Fruit fly (Drosophila melanogaster) whole organism, embryonic: ENCODE measurements around the gene alphaSnap.
A peak's percentile ranks its signal among the peaks of the same experiment; 100 is the strongest.

ENCODE experiments used
- Adf1 ChIP-seq: fragments of 200-800 bp; sonication (Bioruptor generic); IDR thresholded peaks from 2 replicates; pipeline ENCODE4 v1.3.6; 2022; ENCODE audit warnings: missing biosample characterization, missing genetic modification characterization
- Awh ChIP-seq: fragments of 200-800 bp; sonication (Bioruptor generic); IDR thresholded peaks from 2 replicates; pipeline ENCODE4, ENCODE4 v1.3.6; 2022; ENCODE audit warnings: missing biosample characterization, missing genetic modification characterization
- Blimp-1 ChIP-seq: fragments of 200-800 bp; sonication (Bioruptor generic); optimal IDR thresholded peaks from 3 replicates; lab custom pipeline; 2018; ENCODE audit warnings: missing biosample characterization, missing genetic modification characterization, mild to moderate bottlenecking, moderate library complexity, missing genetic modification reagents
- CG10431 ChIP-seq: fragments of 200-800 bp; sonication (Bioruptor generic); optimal IDR thresholded peaks from 3 replicates; lab custom pipeline; 2018; ENCODE audit warnings: missing biosample characterization, mild to moderate bottlenecking, missing genetic modification characterization
- CG11247 ChIP-seq: fragments of 200-800 bp; sonication (Bioruptor generic); IDR thresholded peaks from 2 replicates; pipeline ENCODE4 v1.3.6; 2022; ENCODE audit warnings: missing biosample characterization, missing genetic modification characterization
- CG12391 ChIP-seq: fragments of 200-800 bp; sonication (Bioruptor generic); optimal IDR thresholded peaks from 3 replicates; lab custom pipeline; 2018; ENCODE audit warnings: missing biosample characterization, mild to moderate bottlenecking, missing genetic modification characterization, moderate library complexity
- CG14050 ChIP-seq: fragments of 200-800 bp; sonication (Bioruptor generic); IDR thresholded peaks from 3 replicates; pipeline ENCODE4 v1.3.6; 2022; ENCODE audit warnings: missing biosample characterization, missing genetic modification characterization
- CG1603 ChIP-seq: fragments of 200-800 bp; sonication (Bioruptor generic); optimal IDR thresholded peaks from 2 replicates; lab custom pipeline; 2019; ENCODE audit warnings: missing biosample characterization, mild to moderate bottlenecking, missing genetic modification characterization, moderate library complexity
- CG17912 ChIP-seq: fragments of 200-800 bp; sonication (Bioruptor generic); optimal IDR thresholded peaks from 2 replicates; lab custom pipeline; 2018; ENCODE audit warnings: missing biosample characterization, mild to moderate bottlenecking, missing genetic modification characterization
- CG18599 ChIP-seq: fragments of 200-800 bp; sonication (Bioruptor generic); optimal IDR thresholded peaks from 3 replicates; lab custom pipeline; 2017; ENCODE audit warnings: missing biosample characterization, missing genetic modification characterization, mild to moderate bottlenecking, moderate library complexity, missing genetic modification reagents
- CG2875 ChIP-seq: fragments of 200-800 bp; sonication (Bioruptor generic); optimal IDR thresholded peaks from 2 replicates; lab custom pipeline; 2017; ENCODE audit warnings: missing biosample characterization, mild to moderate bottlenecking, missing genetic modification characterization, missing genetic modification reagents
- CG3065 ChIP-seq: fragments of 200-800 bp; sonication (Bioruptor generic); optimal IDR thresholded peaks from 2 replicates; lab custom pipeline; 2016; ENCODE audit warnings: missing biosample characterization, missing genetic modification characterization
- CG31365 ChIP-seq: fragments of 200-800 bp; sonication (Bioruptor generic); optimal IDR thresholded peaks from 2 replicates; lab custom pipeline; 2018; ENCODE audit warnings: missing biosample characterization, mild to moderate bottlenecking, missing genetic modification characterization
- CG31441 ChIP-seq: fragments of 200-800 bp; sonication (Bioruptor generic); IDR thresholded peaks from 2 replicates; pipeline ENCODE4 v1.3.6; 2022; ENCODE audit warnings: missing biosample characterization, missing genetic modification characterization
- CG3847 ChIP-seq: fragments of 200-800 bp; sonication (Bioruptor generic); IDR thresholded peaks from 2 replicates; pipeline ENCODE4 v1.3.6; 2022; ENCODE audit warnings: missing biosample characterization, missing genetic modification characterization
- CG5953 ChIP-seq: fragments of 200-800 bp; sonication (Bioruptor generic); IDR thresholded peaks from 2 replicates; pipeline ENCODE4 v1.3.6; 2022; ENCODE audit warnings: missing biosample characterization, missing genetic modification characterization
- CG7745 ChIP-seq: fragments of 200-800 bp; sonication (Bioruptor generic); optimal IDR thresholded peaks from 2 replicates; lab custom pipeline; 2018; ENCODE audit warnings: missing biosample characterization, mild to moderate bottlenecking, missing genetic modification characterization, moderate library complexity
- CG9817 ChIP-seq: fragments of 200-800 bp; sonication (Bioruptor generic); optimal IDR thresholded peaks from 2 replicates; lab custom pipeline; 2018; ENCODE audit warnings: missing biosample characterization, mild to moderate bottlenecking, missing genetic modification characterization, moderate library complexity
- Fer2 ChIP-seq: fragments of 200-800 bp; sonication (Bioruptor generic); optimal IDR thresholded peaks from 2 replicates; lab custom pipeline; 2018; ENCODE audit warnings: missing biosample characterization, mild to moderate bottlenecking, missing genetic modification characterization, moderate library complexity
- HLH4C ChIP-seq: fragments of 200-800 bp; sonication (Bioruptor generic); IDR thresholded peaks from 3 replicates; pipeline ENCODE4 v1.3.6; 2022; ENCODE audit warnings: missing biosample characterization, missing genetic modification characterization; ENCODE audit not compliant: partially characterized antibody
- HmgZ ChIP-seq: fragments of 200-800 bp; sonication (Bioruptor generic); optimal IDR thresholded peaks from 2 replicates; lab custom pipeline; 2018; ENCODE audit warnings: missing biosample characterization, mild to moderate bottlenecking, missing genetic modification characterization
- Hmr ChIP-seq: fragments of 200-800 bp; sonication (Bioruptor generic); optimal IDR thresholded peaks from 3 replicates; lab custom pipeline; 2017; ENCODE audit warnings: mild to moderate bottlenecking, missing biosample characterization, missing genetic modification reagents, missing genetic modification characterization
- NfI ChIP-seq: fragments of 200-800 bp; sonication (Bioruptor generic); optimal IDR thresholded peaks from 3 replicates; lab custom pipeline; 2018; ENCODE audit warnings: missing biosample characterization, mild to moderate bottlenecking, missing genetic modification characterization, moderate library complexity
- Optix ChIP-seq: fragments of 200-800 bp; sonication (Bioruptor generic); IDR thresholded peaks from 3 replicates; pipeline ENCODE4 v1.3.6; 2022; ENCODE audit warnings: missing biosample characterization, missing genetic modification characterization
- YL-1 ChIP-seq: fragments of 200-800 bp; sonication (Bioruptor generic); optimal IDR thresholded peaks from 3 replicates; lab custom pipeline; 2017; ENCODE audit warnings: missing biosample characterization, mild to moderate bottlenecking, missing genetic modification characterization
- ap ChIP-seq: fragments of 200-800 bp; sonication (Bioruptor generic); IDR thresholded peaks from 2 replicates; pipeline ENCODE4 v1.3.6; 2022; ENCODE audit warnings: missing biosample characterization, missing genetic modification characterization
- bigmax ChIP-seq: fragments of 200-800 bp; sonication (Bioruptor generic); optimal IDR thresholded peaks from 2 replicates; lab custom pipeline; 2018; ENCODE audit warnings: missing biosample characterization, mild to moderate bottlenecking, missing genetic modification characterization
- caup ChIP-seq: fragments of 200-800 bp; sonication (Bioruptor generic); optimal IDR thresholded peaks from 3 replicates; lab custom pipeline; 2017; ENCODE audit warnings: missing biosample characterization, mild to moderate bottlenecking, missing genetic modification characterization, moderate library complexity; ENCODE audit not compliant: severe bottlenecking
- chn ChIP-seq: fragments of 200-800 bp; sonication (Bioruptor generic); optimal IDR thresholded peaks from 2 replicates; lab custom pipeline; 2016; ENCODE audit warnings: missing biosample characterization, missing genetic modification characterization
- corto ChIP-seq: fragments of 200-800 bp; sonication (Bioruptor generic); optimal IDR thresholded peaks from 2 replicates; lab custom pipeline; 2016; ENCODE audit warnings: missing biosample characterization, mild to moderate bottlenecking, missing genetic modification characterization, moderate library complexity
- dati ChIP-seq: fragments of 200-800 bp; sonication (Bioruptor generic); IDR thresholded peaks from 2 replicates; pipeline ENCODE4 v1.3.6; 2022; ENCODE audit warnings: missing biosample characterization, missing genetic modification characterization
- fu2 ChIP-seq: fragments of 200-800 bp; sonication (Bioruptor generic); optimal IDR thresholded peaks from 2 replicates; lab custom pipeline; 2016; ENCODE audit warnings: missing biosample characterization, missing genetic modification characterization
- gem ChIP-seq: fragments of 200-800 bp; sonication (Bioruptor generic); optimal IDR thresholded peaks from 2 replicates; lab custom pipeline; 2019; ENCODE audit warnings: missing biosample characterization, mild to moderate bottlenecking, missing genetic modification characterization, moderate library complexity
- ind ChIP-seq: fragments of 200-800 bp; sonication (Bioruptor generic); optimal IDR thresholded peaks from 3 replicates; lab custom pipeline; 2016; ENCODE audit warnings: missing biosample characterization, missing genetic modification characterization
- kni ChIP-seq: fragments of 200-800 bp; sonication (Bioruptor generic); optimal IDR thresholded peaks from 3 replicates; lab custom pipeline; 2017; ENCODE audit warnings: mild to moderate bottlenecking, missing biosample characterization, missing genetic modification reagents, missing genetic modification characterization
- knrl ChIP-seq: fragments of 200-800 bp; sonication (Bioruptor generic); IDR thresholded peaks from 3 replicates; pipeline ENCODE4 v1.3.6; 2022; ENCODE audit warnings: missing biosample characterization, missing genetic modification characterization; ENCODE audit not compliant: partially characterized antibody
- lmd ChIP-seq: fragments of 200-800 bp; sonication (Bioruptor generic); IDR thresholded peaks from 2 replicates; pipeline ENCODE4 v1.3.6; 2022; ENCODE audit warnings: missing biosample characterization, missing genetic modification characterization
- luna ChIP-seq: fragments of 200-800 bp; sonication (Bioruptor generic); optimal IDR thresholded peaks from 2 replicates; lab custom pipeline; 2016; ENCODE audit warnings: missing biosample characterization, missing genetic modification characterization
- maf-S ChIP-seq: fragments of 200-800 bp; sonication (Bioruptor generic); optimal IDR thresholded peaks from 2 replicates; lab custom pipeline; 2016; ENCODE audit warnings: missing biosample characterization, missing genetic modification characterization
- mam ChIP-seq: fragments of 200-800 bp; sonication (Bioruptor generic); optimal IDR thresholded peaks from 3 replicates; lab custom pipeline; 2016; ENCODE audit warnings: missing biosample characterization, missing genetic modification characterization
- mirr ChIP-seq: fragments of 200-800 bp; sonication (Bioruptor generic); optimal IDR thresholded peaks from 3 replicates; lab custom pipeline; 2018; ENCODE audit warnings: missing biosample characterization, mild to moderate bottlenecking, missing genetic modification characterization
- mld ChIP-seq: fragments of 200-800 bp; sonication (Bioruptor generic); IDR thresholded peaks from 3 replicates; pipeline ENCODE4 v1.3.6; 2022; ENCODE audit warnings: missing biosample characterization, missing genetic modification characterization; ENCODE audit not compliant: partially characterized antibody
- prd ChIP-seq, 3 experiments: fragments of >200 bp in 2 of 3; fragments of 200-800 bp in 1 of 3; sonication (Bioruptor generic) in 1 of 3; optimal IDR thresholded peaks in 2 of 3; IDR thresholded peaks in 1 of 3; 2 replicates in 2 of 3; 3 replicates in 1 of 3; pipeline versions ENCODE4 v1.3.6 to Lab custom; 2017 to 2022; ENCODE audit warnings: missing biosample characterization in 1 of 3, missing genetic modification characterization in 1 of 3
- psq ChIP-seq: fragments of 200-800 bp; sonication (Bioruptor generic); optimal IDR thresholded peaks from 2 replicates; lab custom pipeline; 2017; ENCODE audit warnings: missing biosample characterization, missing genetic modification characterization
- trh ChIP-seq: fragments of 200-800 bp; sonication (Bioruptor generic); optimal IDR thresholded peaks from 2 replicates; lab custom pipeline; 2016; ENCODE audit warnings: missing biosample characterization, missing genetic modification characterization
- unc-4 ChIP-seq: fragments of 200-800 bp; sonication (Bioruptor generic); IDR thresholded peaks from 2 replicates; pipeline ENCODE4 v1.3.6; 2022; ENCODE audit warnings: missing biosample characterization, missing genetic modification characterization; ENCODE audit not compliant: partially characterized antibody
- wdn ChIP-seq: fragments of 200-800 bp; sonication (Bioruptor generic); IDR thresholded peaks from 2 replicates; pipeline ENCODE4 v1.3.6; 2022; ENCODE audit warnings: missing biosample characterization, missing genetic modification characterization

Gene alphaSnap

dm6 chr3L:20347762-20348580 lies 34.5 kb downstream of the alphaSnap start, which contains the start of the genes Rbbp5 and eRF1 (continued):
- no peak for TF ChIP-seq CG2875
- TF ChIP-seq CG31365: no peak
- TF ChIP-seq CG5953 (GFP tag; lab: Robert Waterston, UW): peak; percentile 60; the same call in 1 of the 2 replicates
- peak; percentile 82 for TF ChIP-seq ind (GFP tag; lab: Kevin White, UChicago)
- peak; percentile 63 for TF ChIP-seq ap (GFP tag; lab: Robert Waterston, UW)
- TF ChIP-seq YL-1 (GFP tag; lab: Kevin White, UChicago): peak; percentile 47
- TF ChIP-seq CG17912 (GFP tag; lab: Kevin White, UChicago): no peak
- no peak for TF ChIP-seq CG7745
- TF ChIP-seq CG12391 (tag; lab: Kevin White, UChicago): peak; percentile 93
- peak; percentile 83 for TF ChIP-seq unc-4 (GFP tag; lab: Robert Waterston, UW)
- peak; percentile 91 for TF ChIP-seq mld (GFP tag; lab: Robert Waterston, UW)
- TF ChIP-seq CG3847 (GFP tag; lab: Robert Waterston, UW): peak; percentile 85
- peak; percentile 32 for TF ChIP-seq psq (GFP tag; lab: Kevin White, UChicago)
- peak; percentile 80; the same call in 1 of the 2 replicates for TF ChIP-seq CG31441
- peak; percentile 54; the same call in 2 of the 3 replicates for TF ChIP-seq CG14050
- peak; percentile 66; the same call in 2 of the 3 replicates for TF ChIP-seq Optix (GFP tag; lab: Robert Waterston, UW)
- no peak for TF ChIP-seq CG11247 (GFP tag; lab: Robert Waterston, UW)
- no peak for TF ChIP-seq CG18599
- TF ChIP-seq CG9817 (tag; lab: Kevin White, UChicago): peak; percentile 83
- TF ChIP-seq mam (GFP tag; lab: Kevin White, UChicago): peak; percentile 81
- no peak for TF ChIP-seq dati (GFP tag; lab: Robert Waterston, UW)
- no peak for TF ChIP-seq CG10431 (GFP tag; lab: Kevin White, UChicago)
- TF ChIP-seq CG3065 (GFP tag; lab: Kevin White, UChicago): peak; percentile 20
- TF ChIP-seq lmd (GFP tag; lab: Robert Waterston, UW): peak; percentile 73; the same call in 1 of the 2 replicates
- TF ChIP-seq wdn (GFP tag; lab: Robert Waterston, UW): peak; percentile 66
- peak; percentile 63 for TF ChIP-seq NfI
- peak; percentile 89 for TF ChIP-seq gem (tag; lab: Kevin White, UChicago)
- TF ChIP-seq mirr (GFP tag; lab: Kevin White, UChicago): no peak
- no peak for TF ChIP-seq Blimp-1
- peak; percentile 86 for TF ChIP-seq HLH4C (GFP tag; lab: Robert Waterston, UW)
- peak; percentile 64 for TF ChIP-seq CG1603 (tag; lab: Kevin White, UChicago)
- TF ChIP-seq Adf1: no peak
- peak; percentile 36 for TF ChIP-seq trh
- TF ChIP-seq Hmr (GFP tag; lab: Kevin White, UChicago): peak; percentile 71
- peak; percentile 58 for TF ChIP-seq Fer2
- TF ChIP-seq luna (GFP tag; lab: Kevin White, UChicago): peak; percentile 5
- peak; percentile 78 for TF ChIP-seq bigmax (GFP tag; lab: Kevin White, UChicago)
- TF ChIP-seq prd (optimal IDR thresholded peaks at IDR 0.05; lab: Kevin White, UChicago): no peak
- TF ChIP-seq prd (GFP tag; IDR thresholded peaks at IDR 0.05; lab: Robert Waterston, UW): peak; percentile 88
- TF ChIP-seq HmgZ (tag; lab: Kevin White, UChicago): peak; percentile 55
- no peak for TF ChIP-seq kni
- TF ChIP-seq knrl (GFP tag; lab: Robert Waterston, UW): peak; percentile 93
- TF ChIP-seq maf-S (GFP tag; lab: Kevin White, UChicago): peak; percentile 59
- TF ChIP-seq caup (GFP tag; lab: Kevin White, UChicago): peak; percentile 66
- TF ChIP-seq Awh (GFP tag; lab: Robert Waterston, UW): peak; percentile 75
- TF ChIP-seq corto: peak; percentile 53
- TF ChIP-seq chn: peak; percentile 71
- no peak for TF ChIP-seq fu2 (GFP tag; lab: Kevin White, UChicago)
